Worm (Caenorhabditis elegans) whole organism, midembryonic: ENCODE data around the gene mps-2.

ENCODE experiments used
- T22C8.4 ChIP-seq: fragments of 200-800 bp; sonication (Bioruptor generic); IDR thresholded peaks from 2 replicates; pipeline ENCODE4 v1.3.6; 2022; ENCODE audit warnings: missing genetic modification characterization, missing compliant biosample characterization
- cog-1 ChIP-seq: sonication (generic microtip); optimal IDR thresholded peaks from 2 replicates; lab custom pipeline; 2016; ENCODE audit warnings: missing genetic modification characterization, missing compliant biosample characterization
- flt-1 ChIP-seq: fragments of 200-800 bp; sonication (Bioruptor generic); IDR thresholded peaks from 2 replicates; pipeline ENCODE4 v1.3.6; 2022; ENCODE audit warnings: missing genetic modification characterization, missing compliant biosample characterization
- klf-2 ChIP-seq: fragments of 200-800 bp; sonication (Bioruptor generic); conservative IDR thresholded peaks from 2 replicates; pipeline ENCODE4 v1.3.6; 2022; ENCODE audit warnings: missing genetic modification reagents, missing genetic modification characterization, missing compliant biosample characterization
- med-1 ChIP-seq: sonication (generic microtip); optimal IDR thresholded peaks from 2 replicates; lab custom pipeline; 2017; ENCODE audit warnings: missing genetic modification characterization, mild to moderate bottlenecking, missing compliant biosample characterization, antibody characterized with exemption, missing genetic modification reagents; ENCODE audit not compliant: insufficient read depth
- ref-1 ChIP-seq: fragments of 200-800 bp; sonication (Bioruptor generic); conservative IDR thresholded peaks from 2 replicates; pipeline ENCODE4 v1.3.6; 2022; ENCODE audit warnings: missing genetic modification reagents, missing genetic modification characterization, missing compliant biosample characterization
- tab-1 ChIP-seq: fragments of 200-800 bp; sonication (Bioruptor generic); IDR thresholded peaks from 2 replicates; pipeline ENCODE4 v1.3.6; 2022; ENCODE audit warnings: missing genetic modification characterization, missing compliant biosample characterization
- ztf-23 ChIP-seq: fragments of 200-800 bp; sonication (Bioruptor generic); IDR thresholded peaks from 2 replicates; pipeline ENCODE4 v1.3.6; 2022; ENCODE audit warnings: missing genetic modification reagents, missing genetic modification characterization, missing compliant biosample characterization
- ztf-29 ChIP-seq: fragments of 200-800 bp; sonication (Bioruptor generic); IDR thresholded peaks from 2 replicates; pipeline ENCODE4 v1.3.6; 2022; ENCODE audit warnings: missing genetic modification reagents, missing genetic modification characterization, missing compliant biosample characterization

Gene mps-2

DNA sequence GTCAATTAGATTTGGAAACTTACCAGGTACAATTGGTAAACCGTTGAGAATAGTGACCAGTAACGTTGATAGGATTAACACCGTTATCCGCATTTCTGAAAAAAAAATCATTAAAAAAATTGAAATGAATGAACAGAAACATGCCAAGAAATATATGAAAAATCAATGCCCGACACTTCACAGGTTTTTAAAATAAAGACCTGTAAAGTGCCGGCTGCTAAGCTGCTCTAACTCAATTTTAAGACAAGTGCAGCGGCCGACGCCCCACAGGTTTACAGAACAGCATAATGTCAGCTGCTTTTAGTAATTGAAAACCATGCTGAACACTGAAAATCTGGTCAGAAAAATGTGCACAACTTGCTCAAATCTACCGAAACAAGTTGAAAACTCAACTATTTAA, 20.4 kb upstream of the mps-2 start, which contains the start of gene cbn-1:
TSS of gene cbn-1 (minus strand) at position 101 of the 400 bp plus-strand sequence.
- TF ChIP-seq T22C8.4 (GFP tag; lab: Robert Waterston, UW) (no peak), flt-1 (GFP tag; lab: Robert Waterston, UW) (no peak), klf-2 (GFP tag; lab: Robert Waterston, UW) (no peak), cog-1 (tag; lab: Kevin White, UChicago) (no peak)

DNA sequence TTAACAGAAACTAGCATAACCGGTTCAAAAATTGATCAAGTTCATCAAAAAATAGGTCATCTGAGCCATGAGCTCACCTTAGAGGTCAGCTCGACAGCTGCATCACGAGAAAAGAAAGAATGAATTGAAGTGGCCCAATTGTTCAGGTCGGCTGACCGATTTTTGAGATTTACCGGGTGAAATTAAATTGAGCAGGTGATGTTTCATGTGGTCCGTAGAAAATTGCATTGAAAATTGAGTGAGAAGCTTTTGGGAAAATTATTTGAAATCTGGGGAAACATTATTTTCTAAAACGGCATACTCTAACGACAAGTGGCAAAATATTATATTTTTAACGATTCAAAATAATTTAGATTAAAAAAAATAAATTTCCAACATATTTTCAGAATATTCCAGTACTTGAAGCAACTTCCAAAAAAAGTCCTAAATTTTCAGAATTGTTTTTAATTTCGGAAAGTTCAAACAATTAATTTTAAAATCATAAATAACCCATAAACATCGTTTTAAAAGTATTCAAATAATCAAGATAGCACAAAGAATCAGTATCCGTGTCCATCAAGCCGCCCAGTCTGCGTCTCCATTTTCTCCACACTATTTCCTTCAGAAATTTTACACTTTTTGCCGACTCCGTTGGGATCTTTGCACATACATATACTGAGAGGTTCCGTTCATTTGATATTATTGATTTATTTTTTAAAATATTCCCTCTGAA, 13.8 kb upstream of the mps-2 start, which contains the start of gene sgcb-1:
TSS of gene sgcb-1 (plus strand) at position 662 of the 712 bp plus-strand sequence.
- no peak for TF ChIP-seq klf-2 (GFP tag; lab: Robert Waterston, UW)
- no peak for TF ChIP-seq ztf-29
- no peak for TF ChIP-seq med-1 (GFP tag; lab: Kevin White, UChicago)
- TF ChIP-seq T22C8.4 (GFP tag; lab: Robert Waterston, UW), result no peak
- TF ChIP-seq ref-1 (GFP tag; lab: Robert Waterston, UW), result no peak
- no peak for TF ChIP-seq flt-1 (GFP tag; lab: Robert Waterston, UW)
- no peak for TF ChIP-seq tab-1 (GFP tag; lab: Robert Waterston, UW)
- no peak for TF ChIP-seq ztf-23 (GFP tag; lab: Robert Waterston, UW)
- no peak for TF ChIP-seq cog-1 (tag; lab: Kevin White, UChicago)

DNA sequence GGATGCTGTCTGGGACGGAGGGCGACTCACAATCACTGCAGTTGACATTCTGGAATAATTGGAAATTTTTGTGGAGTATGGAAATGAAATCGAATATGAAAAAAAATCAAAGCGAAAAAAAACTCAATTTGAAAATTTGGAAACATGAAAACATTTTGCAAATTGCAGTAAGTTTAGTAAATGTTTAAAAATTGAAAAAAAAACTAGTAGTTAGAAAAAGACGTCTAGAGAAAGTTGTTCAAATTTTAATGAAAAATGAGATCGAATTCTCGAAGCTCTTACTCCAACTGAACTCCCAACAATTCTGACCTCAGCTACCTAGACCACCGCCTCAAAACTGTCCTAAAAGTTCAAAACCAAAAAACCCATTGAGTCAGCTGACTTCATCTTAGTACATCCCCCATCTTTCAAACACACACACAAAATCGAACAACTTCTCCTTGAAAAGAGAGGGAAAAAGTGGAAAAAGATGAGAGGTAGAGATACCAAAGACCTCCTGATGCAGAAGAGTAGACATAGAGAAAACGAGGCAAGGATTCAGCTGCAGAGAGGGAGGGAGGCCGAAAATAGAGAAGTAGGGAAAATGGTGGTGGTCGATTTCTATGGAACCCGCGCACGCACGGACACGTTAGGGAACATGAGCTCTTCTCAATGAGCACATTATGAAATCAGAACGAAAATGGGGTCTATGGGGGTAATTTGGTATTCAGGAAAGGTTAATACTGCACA, 11.2 kb upstream of the mps-2 start, which contains the start of gene K01A2.10:
TSS of gene K01A2.10 (minus strand) at position 51 of the 729 bp plus-strand sequence.
- no peak for TF ChIP-seq tab-1 (GFP tag; lab: Robert Waterston, UW)

DNA sequence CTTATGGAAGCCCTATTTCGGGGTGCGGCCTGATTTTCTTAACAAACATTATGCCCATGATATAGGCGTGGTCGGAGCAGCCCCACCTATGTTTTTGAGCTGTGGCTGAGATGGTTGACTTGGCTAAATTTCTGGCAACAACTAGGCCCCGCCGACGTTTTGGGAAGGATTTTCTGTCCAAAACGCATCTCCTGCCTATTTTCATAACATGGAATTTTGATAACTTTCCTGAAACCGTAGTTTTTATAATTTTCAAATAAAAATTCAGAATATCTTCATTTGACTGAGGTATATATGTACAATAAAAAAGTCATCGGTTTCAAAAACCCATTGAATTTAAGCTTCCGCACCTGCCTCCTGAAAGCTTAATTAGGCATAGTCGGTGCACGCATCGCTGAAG, 9.2 kb upstream of the mps-2 start:
- TF ChIP-seq ref-1 (GFP tag; lab: Robert Waterston, UW) (no peak), tab-1 (GFP tag; lab: Robert Waterston, UW) (no peak), cog-1 (tag; lab: Kevin White, UChicago) (no peak), klf-2 (GFP tag; lab: Robert Waterston, UW) (no peak), ztf-29 (no peak), T22C8.4 (GFP tag; lab: Robert Waterston, UW) (no peak), ztf-23 (GFP tag; lab: Robert Waterston, UW) (no peak), flt-1 (GFP tag; lab: Robert Waterston, UW) (no peak), med-1 (GFP tag; lab: Kevin White, UChicago) (no peak)

DNA sequence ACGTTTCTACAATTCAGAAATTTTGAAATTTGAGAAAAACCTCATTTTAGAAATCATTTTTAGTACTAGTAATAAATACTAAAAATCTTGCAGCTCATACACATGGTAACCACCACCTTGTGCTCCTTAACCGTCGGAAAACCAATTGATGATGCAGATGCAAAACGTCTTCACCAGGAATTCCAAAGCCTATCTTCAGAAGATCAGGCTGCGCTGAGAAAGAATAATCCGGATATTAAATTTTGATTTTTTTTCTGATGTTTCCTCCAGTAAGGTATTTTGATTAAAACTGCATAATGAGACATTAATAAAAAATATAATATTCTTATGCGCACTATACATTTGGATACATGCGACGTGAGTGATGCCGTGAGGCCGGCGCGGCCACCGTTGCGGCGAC, 8.8 kb upstream of the mps-2 start:
- TF ChIP-seq ztf-29 (no peak), med-1 (GFP tag; lab: Kevin White, UChicago) (no peak), ref-1 (GFP tag; lab: Robert Waterston, UW) (no peak), tab-1 (GFP tag; lab: Robert Waterston, UW) (no peak), flt-1 (GFP tag; lab: Robert Waterston, UW) (no peak), cog-1 (tag; lab: Kevin White, UChicago) (no peak), T22C8.4 (GFP tag; lab: Robert Waterston, UW) (no peak), klf-2 (GFP tag; lab: Robert Waterston, UW) (no peak), ztf-23 (GFP tag; lab: Robert Waterston, UW) (no peak)

DNA sequence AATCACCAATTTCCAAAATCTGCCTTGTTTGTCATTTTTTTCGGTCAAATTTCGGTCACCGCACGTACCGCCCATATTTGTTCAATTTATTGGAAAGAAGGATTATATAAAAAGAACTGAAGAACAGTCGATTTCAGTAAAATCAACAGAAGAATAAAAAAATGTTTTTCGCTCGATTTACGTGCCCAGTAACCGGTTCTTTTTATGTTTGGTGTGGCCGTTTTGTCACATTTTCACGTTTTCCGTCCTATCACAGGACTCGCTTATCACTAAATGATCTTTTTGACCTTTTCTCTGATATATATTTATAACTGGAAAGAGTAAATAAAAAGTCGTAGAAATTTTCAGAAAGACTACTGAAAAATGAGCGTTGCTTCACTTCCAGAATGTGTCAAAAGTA, 7.4 kb upstream of the mps-2 start, which contains the start of gene far-7:
TSS of gene far-7 (plus strand) at position 331 of the 400 bp plus-strand sequence.
- no peak for TF ChIP-seq cog-1 (tag; lab: Kevin White, UChicago)
- no peak for TF ChIP-seq klf-2 (GFP tag; lab: Robert Waterston, UW)
- TF ChIP-seq ztf-23 (GFP tag; lab: Robert Waterston, UW), result no peak
- no peak for TF ChIP-seq tab-1 (GFP tag; lab: Robert Waterston, UW)
- TF ChIP-seq ref-1 (GFP tag; lab: Robert Waterston, UW), result no peak
- no peak for TF ChIP-seq flt-1 (GFP tag; lab: Robert Waterston, UW)
- no peak for TF ChIP-seq T22C8.4 (GFP tag; lab: Robert Waterston, UW)
- TF ChIP-seq med-1 (GFP tag; lab: Kevin White, UChicago), result no peak
- TF ChIP-seq ztf-29, result no peak

DNA sequence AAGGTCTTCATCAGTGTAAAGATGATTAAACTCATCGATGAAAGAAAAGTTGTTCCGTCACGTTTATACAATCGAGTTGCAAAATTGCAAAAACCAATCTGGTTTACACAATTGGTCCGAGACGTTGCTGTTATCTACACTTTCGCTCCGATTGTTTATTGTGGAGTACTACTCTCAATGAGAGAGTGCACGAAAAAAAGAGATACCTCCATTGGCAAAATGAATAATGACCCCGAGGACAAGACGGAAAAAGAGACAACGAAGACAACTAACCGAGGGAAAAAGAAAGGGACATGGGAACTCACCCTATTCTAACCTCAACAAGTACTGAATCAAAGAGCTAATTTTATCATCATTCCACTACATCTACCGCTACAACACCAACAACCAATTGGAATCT, 1.5 kb upstream of the mps-2 start:
- no peak for TF ChIP-seq T22C8.4 (GFP tag; lab: Robert Waterston, UW)

DNA sequence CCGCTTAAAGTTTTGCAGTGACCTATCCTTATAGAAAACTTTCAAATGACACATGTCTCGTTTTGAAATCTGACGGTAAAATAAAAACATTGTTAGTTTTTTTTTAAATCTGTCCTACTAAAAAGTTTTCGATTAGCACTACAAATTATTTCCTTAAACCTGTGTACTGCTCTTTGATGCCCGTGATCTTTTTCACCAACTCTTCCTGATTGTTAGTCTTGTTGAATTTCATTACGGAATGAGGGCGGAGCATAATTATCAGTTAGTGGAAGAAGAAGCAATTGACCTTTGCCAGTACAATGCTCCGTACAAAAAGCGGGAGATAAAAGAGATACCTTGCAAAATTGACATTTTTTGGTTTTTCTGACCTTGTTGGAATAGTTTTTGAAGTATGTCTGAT, 4.9 kb downstream of the mps-2 start, which contains the start of gene K01A2.4:
TSS of gene K01A2.4 (plus strand) at position 301 of the 400 bp plus-strand sequence.
- TF ChIP-seq ztf-29 (no peak), tab-1 (GFP tag; lab: Robert Waterston, UW) (no peak), ref-1 (GFP tag; lab: Robert Waterston, UW) (no peak), flt-1 (GFP tag; lab: Robert Waterston, UW) (no peak), T22C8.4 (GFP tag; lab: Robert Waterston, UW) (no peak)

DNA sequence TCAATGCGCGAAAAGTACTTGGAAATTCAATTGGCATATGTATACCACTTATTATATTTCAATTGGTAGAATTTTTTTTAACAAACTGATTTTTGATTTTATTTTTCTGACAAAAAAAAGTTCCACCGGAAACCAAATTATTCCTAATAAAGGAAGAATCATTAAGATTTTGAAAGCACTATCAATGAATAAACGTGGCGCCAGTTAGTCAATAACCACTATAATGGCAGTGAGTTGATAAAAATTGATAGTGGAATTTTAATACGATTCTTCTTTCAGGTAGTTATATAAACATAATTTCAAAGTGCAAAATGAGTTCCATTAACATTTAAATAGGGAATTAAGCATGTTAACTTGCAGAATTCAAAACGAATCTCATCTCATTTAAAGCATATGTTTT, 6.4 kb downstream of the mps-2 start, which contains the start of gene col-69:
TSS of gene col-69 (minus strand) at position 101 of the 400 bp plus-strand sequence.
- TF ChIP-seq T22C8.4 (GFP tag; lab: Robert Waterston, UW) (no peak), cog-1 (tag; lab: Kevin White, UChicago) (no peak), med-1 (GFP tag; lab: Kevin White, UChicago) (no peak), klf-2 (GFP tag; lab: Robert Waterston, UW) (no peak), ztf-29 (no peak), tab-1 (GFP tag; lab: Robert Waterston, UW) (no peak)
